Fruit fly (Drosophila melanogaster): ENCODE measurements around the gene Ada.
A peak's percentile ranks its signal among the peaks of the same experiment; 100 is the strongest.

Gene Ada

dm6 chr3R:9050519-9051119, 14.4 kb upstream of the Ada start, which contains the start of gene Nmdmc:
Gene Nmdmc (minus strand): TSS chr3R:9050555.
- TF ChIP-seq psq (optimal IDR thresholded peaks at IDR 0.05) (no peak), usp (GFP tag; optimal IDR thresholded peaks at IDR 0.05) (no peak), EcR (GFP tag; optimal IDR thresholded peaks at IDR 0.05) (no peak), Dll (optimal IDR thresholded peaks at IDR 0.05) (no peak), pan (optimal IDR thresholded peaks at IDR 0.05) (no peak), CG8478 (optimal IDR thresholded peaks at IDR 0.05) (no peak)

- TF ChIP-seq EcR (GFP tag; optimal IDR thresholded peaks at IDR 0.05) (no peak), psq (optimal IDR thresholded peaks at IDR 0.05) (no peak), pan (optimal IDR thresholded peaks at IDR 0.05) (no peak), usp (GFP tag; optimal IDR thresholded peaks at IDR 0.05) (no peak), CG8478 (optimal IDR thresholded peaks at IDR 0.05) (no peak), Dll (optimal IDR thresholded peaks at IDR 0.05) (no peak)
Measured at dm6 chr3R:9051937-9052680, 12.9 kb upstream of the Ada start, which contains the start of gene Kdm2. Gene Kdm2 (plus strand): TSS chr3R:9052495.

dm6 chr3R:9053021-9053420, 12.0 kb upstream of the Ada start:
- TF ChIP-seq CG8478 (optimal IDR thresholded peaks at IDR 0.05) (no peak), usp (GFP tag; optimal IDR thresholded peaks at IDR 0.05) (no peak), Dll (optimal IDR thresholded peaks at IDR 0.05) (peak; percentile 93), pan (optimal IDR thresholded peaks at IDR 0.05) (no peak), EcR (GFP tag; optimal IDR thresholded peaks at IDR 0.05) (no peak)

- no peak for TF ChIP-seq psq (optimal IDR thresholded peaks at IDR 0.05)
- peak in 1 of 2 experiments; percentile 24 for TF ChIP-seq EcR (GFP tag; optimal IDR thresholded peaks at IDR 0.05)
Measured at dm6 chr3R:9053850-9054441, 11.0 kb upstream of the Ada start.

- TF ChIP-seq Dll (optimal IDR thresholded peaks at IDR 0.05) (peak; percentile 42), CG8478 (optimal IDR thresholded peaks at IDR 0.05) (no peak)
Measured at dm6 chr3R:9054442-9055118, 10.4 kb upstream of the Ada start.

dm6 chr3R:9055119-9056105, 9.6 kb upstream of the Ada start:
- TF ChIP-seq pan (optimal IDR thresholded peaks at IDR 0.05) (no peak), Dll (optimal IDR thresholded peaks at IDR 0.05) (no peak), EcR (GFP tag; optimal IDR thresholded peaks at IDR 0.05) (no peak), usp (GFP tag; optimal IDR thresholded peaks at IDR 0.05) (no peak), psq (optimal IDR thresholded peaks at IDR 0.05) (no peak), CG8478 (optimal IDR thresholded peaks at IDR 0.05) (no peak)

- TF ChIP-seq CG8478 (optimal IDR thresholded peaks at IDR 0.05) (no peak), Dll (optimal IDR thresholded peaks at IDR 0.05) (peak; percentile 75)
Measured at dm6 chr3R:9056409-9057031, 8.5 kb upstream of the Ada start.

dm6 chr3R:9057032-9057397, 8.0 kb upstream of the Ada start:
- no peak for TF ChIP-seq CG8478 (optimal IDR thresholded peaks at IDR 0.05)
- no peak for TF ChIP-seq pan (optimal IDR thresholded peaks at IDR 0.05)
- no peak for TF ChIP-seq psq (optimal IDR thresholded peaks at IDR 0.05)
- TF ChIP-seq EcR (GFP tag; optimal IDR thresholded peaks at IDR 0.05): no peak
- TF ChIP-seq usp (GFP tag; optimal IDR thresholded peaks at IDR 0.05): no peak

dm6 chr3R:9057398-9058058, 7.5 kb upstream of the Ada start:
- no peak for TF ChIP-seq EcR (GFP tag; optimal IDR thresholded peaks at IDR 0.05)
- peak; percentile 90 for TF ChIP-seq Dll (optimal IDR thresholded peaks at IDR 0.05)

dm6 chr3R:9062756-9063155, 2.2 kb upstream of the Ada start:
- TF ChIP-seq psq (optimal IDR thresholded peaks at IDR 0.05) (no peak), EcR (GFP tag; optimal IDR thresholded peaks at IDR 0.05) (no peak), Dll (optimal IDR thresholded peaks at IDR 0.05) (no peak), pan (optimal IDR thresholded peaks at IDR 0.05) (no peak), CG8478 (optimal IDR thresholded peaks at IDR 0.05) (no peak), usp (GFP tag; optimal IDR thresholded peaks at IDR 0.05) (no peak)

dm6 chr3R:9068418-9068817, 3.4 kb downstream of the Ada start:
- no peak for TF ChIP-seq pan (optimal IDR thresholded peaks at IDR 0.05)
